Fruit fly (Drosophila melanogaster) whole organism, wandering third instar larva: Measurements from ENCODE around the gene CaMKI.
A peak's percentile ranks its signal among the peaks of the same experiment; 100 is the strongest.

Source experiments
- Abd-B ChIP-seq: fragments of >200 bp; optimal IDR thresholded peaks from 2 replicates; lab custom pipeline; 2017; ENCODE audit warnings: missing biosample characterization, missing genetic modification characterization
- CG32264 ChIP-seq: fragments of 200-800 bp; sonication (Bioruptor generic); optimal IDR thresholded peaks from 2 replicates; lab custom pipeline; 2016; ENCODE audit warnings: missing biosample characterization, missing genetic modification characterization
- CG9705 ChIP-seq: fragments of 200-800 bp; sonication (Bioruptor generic); optimal IDR thresholded peaks from 2 replicates; lab custom pipeline; 2018; ENCODE audit warnings: missing biosample characterization, mild to moderate bottlenecking, missing genetic modification characterization
- Dfd ChIP-seq: fragments of >200 bp; optimal IDR thresholded peaks from 2 replicates; lab custom pipeline; 2017; ENCODE audit warnings: missing biosample characterization, missing genetic modification characterization
- Dif ChIP-seq: fragments of 200-275, 200-300 bp; sonication (Bioruptor generic); optimal IDR thresholded peaks from 2 replicates; lab custom pipeline; 2018; ENCODE audit warnings: missing biosample characterization, missing genetic modification characterization; ENCODE audit not compliant: partially characterized antibody
- GATAd ChIP-seq: sonication (Bioruptor generic); optimal IDR thresholded peaks from 2 replicates; lab custom pipeline; 2016; ENCODE audit warnings: missing biosample characterization, missing genetic modification characterization
- HLH106 ChIP-seq: fragments of 200-800 bp; optimal IDR thresholded peaks from 3 replicates; lab custom pipeline; 2019; ENCODE audit warnings: missing biosample characterization, mild to moderate bottlenecking, missing genetic modification characterization, moderate library complexity
- Hnf4 ChIP-seq: fragments of 200-800 bp; sonication (Bioruptor generic); optimal IDR thresholded peaks from 2 replicates; lab custom pipeline; 2016; ENCODE audit warnings: missing biosample characterization, mild to moderate bottlenecking, missing genetic modification characterization
- Hr78 ChIP-seq: fragments of >200 bp; optimal IDR thresholded peaks from 2 replicates; lab custom pipeline; 2017; ENCODE audit warnings: missing biosample characterization, missing genetic modification characterization
- Hr83 ChIP-seq: fragments of 200-300 bp; sonication (Bioruptor generic); optimal IDR thresholded peaks from 2 replicates; lab custom pipeline; 2016; ENCODE audit warnings: missing biosample characterization, mild to moderate bottlenecking, missing genetic modification characterization, moderate library complexity; ENCODE audit not compliant: poor library complexity, severe bottlenecking
- Jra ChIP-seq: sonication (Bioruptor generic); optimal IDR thresholded peaks from 2 replicates; lab custom pipeline; 2016; ENCODE audit warnings: missing biosample characterization, missing genetic modification characterization
- Mio ChIP-seq: sonication (Bioruptor generic); optimal IDR thresholded peaks from 2 replicates; lab custom pipeline; 2016; ENCODE audit warnings: missing biosample characterization, missing genetic modification characterization
- Myc ChIP-seq: fragments of >200 bp; optimal IDR thresholded peaks from 2 replicates; lab custom pipeline; 2017
- N ChIP-seq: fragments of >200 bp; optimal IDR thresholded peaks from 2 replicates; lab custom pipeline; 2018; ENCODE audit warnings: missing biosample characterization, missing external identifiers, missing genetic modification characterization
- OdsH ChIP-seq: fragments of 200-800 bp; sonication (Bioruptor generic); optimal IDR thresholded peaks from 2 replicates; lab custom pipeline; 2016; ENCODE audit warnings: missing biosample characterization, mild to moderate bottlenecking, missing genetic modification characterization
- Rel ChIP-seq, 2 experiments: fragments of 200-800 bp; sonication (Bioruptor generic) in 1 of 2; optimal IDR thresholded peaks; 2 replicates in 1 of 2; 3 replicates in 1 of 2; lab custom pipeline; 2016 to 2019; ENCODE audit warnings: mild to moderate bottlenecking in 2 of 2, missing biosample characterization in 2 of 2, missing genetic modification characterization in 2 of 2, moderate library complexity in 1 of 2
- Sp1 ChIP-seq: fragments of 200-800 bp; sonication (Bioruptor generic); optimal IDR thresholded peaks from 3 replicates; lab custom pipeline; 2019; ENCODE audit warnings: missing biosample characterization, mild to moderate bottlenecking, missing genetic modification characterization, moderate library complexity
- Vsx2 ChIP-seq: fragments of 200-300, 225-300 bp; sonication (Bioruptor generic); optimal IDR thresholded peaks from 2 replicates; lab custom pipeline; 2018; ENCODE audit warnings: missing biosample characterization, missing genetic modification characterization; ENCODE audit not compliant: partially characterized antibody
- br ChIP-seq: fragments of 200-800 bp; sonication (Bioruptor generic); optimal IDR thresholded peaks from 2 replicates; lab custom pipeline; 2016; ENCODE audit warnings: missing biosample characterization, missing genetic modification characterization
- brk ChIP-seq: fragments of 200-800 bp; sonication (Bioruptor generic); optimal IDR thresholded peaks from 2 replicates; lab custom pipeline; 2016; ENCODE audit warnings: missing biosample characterization, mild to moderate bottlenecking, missing genetic modification characterization
- dl ChIP-seq, 2 experiments: fragments of 175-275, 200-275 bp in 1 of 2; fragments of 200-275 bp in 1 of 2; sonication (Bioruptor generic); optimal IDR thresholded peaks; lab custom pipeline; 2018; ENCODE audit warnings: mild to moderate bottlenecking in 2 of 2, missing biosample characterization in 2 of 2, missing genetic modification characterization in 2 of 2, moderate library complexity in 2 of 2; ENCODE audit not compliant: partially characterized antibody in 2 of 2, insufficient read depth in 1 of 2
- dsf ChIP-seq: sonication (Bioruptor generic); optimal IDR thresholded peaks from 2 replicates; lab custom pipeline; 2016; ENCODE audit warnings: missing biosample characterization, missing genetic modification characterization, borderline replicate concordance
- ey ChIP-seq: fragments of 200-800 bp; sonication (Bioruptor generic); optimal IDR thresholded peaks from 2 replicates; lab custom pipeline; 2016; ENCODE audit warnings: missing biosample characterization, missing genetic modification characterization
- foxo ChIP-seq, 2 experiments: fragments of 200-800 bp; sonication (Bioruptor generic); optimal IDR thresholded peaks; 2 replicates in 1 of 2; 3 replicates in 1 of 2; lab custom pipeline; 2016 to 2017; ENCODE audit warnings: missing biosample characterization in 2 of 2, missing genetic modification characterization in 2 of 2
- fru ChIP-seq: fragments of 200-800 bp; sonication (Bioruptor generic); optimal IDR thresholded peaks from 3 replicates; lab custom pipeline; 2016; ENCODE audit warnings: missing biosample characterization, mild to moderate bottlenecking, missing genetic modification characterization
- h ChIP-seq: fragments of 200-800 bp; sonication (Bioruptor generic); optimal IDR thresholded peaks from 3 replicates; lab custom pipeline; 2016; ENCODE audit warnings: missing biosample characterization, mild to moderate bottlenecking, missing genetic modification characterization
- jim ChIP-seq: fragments of 175-275, 200-325 bp; sonication (Bioruptor generic); optimal IDR thresholded peaks from 2 replicates; lab custom pipeline; 2016; ENCODE audit warnings: missing biosample characterization, mild to moderate bottlenecking, missing genetic modification characterization
- pan ChIP-seq: fragments of >200 bp; optimal IDR thresholded peaks from 2 replicates; lab custom pipeline; 2017
- psq ChIP-seq: fragments of 200-800 bp; sonication (Bioruptor generic); optimal IDR thresholded peaks from 3 replicates; lab custom pipeline; 2017; ENCODE audit warnings: missing biosample characterization, mild to moderate bottlenecking, missing genetic modification characterization, moderate library complexity
- rgr ChIP-seq: fragments of 200-800 bp; sonication (Bioruptor generic); optimal IDR thresholded peaks from 3 replicates; lab custom pipeline; 2016; ENCODE audit warnings: missing biosample characterization, mild to moderate bottlenecking, missing genetic modification characterization
- sage ChIP-seq: fragments of 200-800 bp; sonication (Bioruptor generic); optimal IDR thresholded peaks from 2 replicates; lab custom pipeline; 2016; ENCODE audit warnings: missing biosample characterization, mild to moderate bottlenecking, missing genetic modification characterization
- sv ChIP-seq: fragments of 200-800 bp; sonication (Bioruptor generic); optimal IDR thresholded peaks from 3 replicates; lab custom pipeline; 2016; ENCODE audit warnings: missing biosample characterization, missing genetic modification characterization
- tai ChIP-seq: sonication (Bioruptor generic); optimal IDR thresholded peaks from 2 replicates; lab custom pipeline; 2016; ENCODE audit warnings: missing biosample characterization, missing genetic modification characterization
- usp ChIP-seq: fragments of >200 bp; optimal IDR thresholded peaks from 2 replicates; lab custom pipeline; 2017; ENCODE audit warnings: missing biosample characterization, missing genetic modification characterization
- woc ChIP-seq: sonication (Bioruptor generic); optimal IDR thresholded peaks from 2 replicates; lab custom pipeline; 2016; ENCODE audit warnings: missing biosample characterization, mild to moderate bottlenecking, missing genetic modification characterization

CaMKI gene

DNA sequence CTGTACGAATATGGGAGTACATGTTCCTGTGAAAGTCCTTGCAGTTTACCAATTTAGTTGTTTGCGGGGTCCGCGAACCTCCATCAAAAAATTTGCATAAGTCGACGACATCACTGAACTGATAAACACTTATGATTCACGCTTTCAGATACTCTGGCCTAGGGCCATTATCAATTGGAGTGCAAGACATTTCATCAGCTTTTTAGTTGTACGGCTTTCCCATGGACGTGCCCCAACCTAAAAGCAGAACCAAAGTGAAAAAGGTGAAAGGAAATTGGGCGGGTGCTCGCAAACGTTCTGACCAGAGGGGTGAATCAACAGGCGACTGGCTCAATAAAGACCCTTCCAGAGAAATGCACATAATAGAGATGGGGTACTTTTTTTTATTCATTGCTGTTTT is 40.1 kb upstream of the CaMKI start:
- TF ChIP-seq dsf (GFP tag; lab: Kevin White, UChicago) (no peak), dl (GFP tag; optimal IDR thresholded peaks at IDR 0.05; lab: Kevin White, UChicago; ENCODE audit: insufficient read depth in 1 of 2, partially characterized antibody in 2 of 2) (no peak), woc (no peak), sage (no peak), Hr78 (GFP tag; lab: Kevin White, UChicago) (no peak), ey (GFP tag; lab: Kevin White, UChicago) (no peak), Hnf4 (GFP tag; lab: Kevin White, UChicago) (no peak), br (GFP tag; lab: Kevin White, UChicago) (no peak), Jra (GFP tag; lab: Kevin White, UChicago) (no peak), sv (GFP tag; lab: Kevin White, UChicago) (no peak), OdsH (no peak), GATAd (GFP tag; lab: Kevin White, UChicago) (no peak), CG32264 (no peak)
- TF ChIP-seq, all 38 proteins: peak for 0

dm6 chr4:406330-406729 is 39.0 kb upstream of the CaMKI start:
- TF ChIP-seq CG9705 (GFP tag; lab: Kevin White, UChicago) (no peak), ey (GFP tag; lab: Kevin White, UChicago) (no peak), woc (no peak), Mio (no peak), sage (no peak), Hr78 (GFP tag; lab: Kevin White, UChicago) (no peak), dsf (GFP tag; lab: Kevin White, UChicago) (no peak), pan (lab: Kevin White, UChicago) (no peak), Rel (GFP tag; optimal IDR thresholded peaks at IDR 0.05; lab: Kevin White, UChicago) (no peak), Rel (tag; optimal IDR thresholded peaks at IDR 0.05; lab: Kevin White, UChicago) (no peak), usp (GFP tag; lab: Kevin White, UChicago) (no peak), CG32264 (no peak)

- TF ChIP-seq jim (no peak), Jra (GFP tag; lab: Kevin White, UChicago) (no peak), Abd-B (GFP tag; lab: Kevin White, UChicago) (no peak), Hnf4 (GFP tag; lab: Kevin White, UChicago) (peak; percentile 31), Mio (no peak), Dfd (GFP tag; lab: Kevin White, UChicago) (no peak), Hr78 (GFP tag; lab: Kevin White, UChicago) (no peak), Hr83 (peak; percentile 29), sv (GFP tag; lab: Kevin White, UChicago) (peak; percentile 26), dl (GFP tag; optimal IDR thresholded peaks at IDR 0.05; lab: Kevin White, UChicago; ENCODE audit: insufficient read depth in 1 of 2, partially characterized antibody in 2 of 2) (no peak), br (GFP tag; lab: Kevin White, UChicago) (no peak), h (GFP tag; lab: Kevin White, UChicago) (peak; percentile 9), Sp1 (no peak), CG9705 (GFP tag; lab: Kevin White, UChicago) (no peak), Rel (GFP tag; optimal IDR thresholded peaks at IDR 0.05; lab: Kevin White, UChicago) (no peak), Rel (tag; optimal IDR thresholded peaks at IDR 0.05; lab: Kevin White, UChicago) (no peak), HLH106 (tag; lab: Kevin White, UChicago) (no peak), brk (peak; percentile 25), rgr (GFP tag; lab: Kevin White, UChicago) (peak; percentile 42), Myc (peak; percentile 62), foxo (GFP tag; optimal IDR thresholded peaks at IDR 0.05; lab: Kevin White, UChicago) (peak in 1 of 2 experiments; percentile 15), Vsx2 (GFP tag; lab: Kevin White, UChicago) (peak; percentile 43), N (GFP tag; lab: Kevin White, UChicago) (no peak), usp (GFP tag; lab: Kevin White, UChicago) (no peak), fru (GFP tag; lab: Kevin White, UChicago) (peak; percentile 24), woc (no peak), OdsH (peak; percentile 25), dsf (GFP tag; lab: Kevin White, UChicago) (no peak), psq (no peak), tai (GFP tag; lab: Kevin White, UChicago) (peak; percentile 55)
- TF ChIP-seq, all 38 proteins: peak for 12
These were observed 38.5 kb upstream of the CaMKI start for dm6 chr4:406843-407242.

- TF ChIP-seq Abd-B (GFP tag; lab: Kevin White, UChicago) (no peak), Sp1 (no peak), fru (GFP tag; lab: Kevin White, UChicago) (no peak), rgr (GFP tag; lab: Kevin White, UChicago) (no peak), Dif (GFP tag; lab: Kevin White, UChicago) (no peak), psq (no peak), Hr83 (no peak), Mio (no peak), CG32264 (no peak), N (GFP tag; lab: Kevin White, UChicago) (no peak), GATAd (GFP tag; lab: Kevin White, UChicago) (no peak), Hr78 (GFP tag; lab: Kevin White, UChicago) (no peak), sv (GFP tag; lab: Kevin White, UChicago) (no peak), dsf (GFP tag; lab: Kevin White, UChicago) (no peak), usp (GFP tag; lab: Kevin White, UChicago) (no peak), CG9705 (GFP tag; lab: Kevin White, UChicago) (no peak), Jra (GFP tag; lab: Kevin White, UChicago) (no peak), Myc (no peak)
These were observed 33.8 kb upstream of the CaMKI start for dm6 chr4:411513-411912.
